Worm (Caenorhabditis elegans): ENCODE measurements around the gene syx-18.
A peak's percentile ranks its signal among the peaks of the same experiment; 100 is the strongest.

The syx-18 gene

DNA sequence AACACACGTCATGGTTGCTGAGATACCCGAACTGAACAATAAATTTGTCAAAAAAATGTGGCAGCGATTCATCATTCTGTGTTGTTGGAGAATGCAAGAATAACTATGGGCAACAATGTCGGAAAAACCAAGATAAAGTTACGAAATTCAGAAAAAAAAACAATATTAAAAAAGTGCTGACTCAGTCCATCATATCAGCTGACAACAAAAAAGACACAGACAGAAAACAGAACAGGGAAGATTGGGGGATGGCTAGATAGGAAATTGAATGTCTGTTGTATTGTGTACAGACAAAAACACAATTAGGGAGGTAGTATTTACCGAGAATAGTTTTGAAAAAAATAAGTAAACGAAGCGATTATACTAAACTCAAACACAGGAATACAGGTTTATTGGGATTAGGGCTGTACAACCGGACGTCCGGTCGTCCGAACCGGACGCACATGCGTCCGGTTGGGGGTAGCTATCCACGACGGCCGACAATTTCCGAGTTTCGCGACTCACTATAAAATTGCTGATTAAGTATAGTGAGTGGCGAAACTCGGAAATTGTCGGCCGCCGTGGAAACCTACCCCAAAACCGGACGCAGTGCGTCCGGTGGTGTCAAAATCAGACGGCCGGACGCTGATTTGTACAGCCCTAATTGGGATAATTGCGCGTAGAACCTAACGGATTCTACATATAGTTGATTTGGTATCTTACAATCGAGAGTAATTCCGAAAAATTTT lies 2.4 kb upstream of the syx-18 start:
- TF ChIP-seq skn-1 (tag; optimal IDR thresholded peaks at IDR 0.05) = peak; percentile 13
- no peak for TF ChIP-seq unc-39 (tag; optimal IDR thresholded peaks at IDR 0.05)
- TF ChIP-seq lsy-2 (tag; optimal IDR thresholded peaks at IDR 0.05) = no peak
- TF ChIP-seq ztf-1 (GFP tag; conservative IDR thresholded peaks at IDR 0.05) = no peak
- TF ChIP-seq elt-3 (tag; optimal IDR thresholded peaks at IDR 0.05) = no peak
- TF ChIP-seq ceh-16 (tag; optimal IDR thresholded peaks at IDR 0.05) = no peak
- TF ChIP-seq ceh-82 (tag; optimal IDR thresholded peaks at IDR 0.05) = no peak
- TF ChIP-seq nhr-237 (tag; optimal IDR thresholded peaks at IDR 0.05) = no peak
- TF ChIP-seq egl-27 (tag; optimal IDR thresholded peaks at IDR 0.05) = no peak
- TF ChIP-seq snpc-4 (tag; optimal IDR thresholded peaks at IDR 0.05) = peak; percentile 5
- no peak for TF ChIP-seq mab-5 (tag; optimal IDR thresholded peaks at IDR 0.05)
- no peak for TF ChIP-seq F13H6.1 (tag; optimal IDR thresholded peaks at IDR 0.05)
- TF ChIP-seq crh-2 (tag; optimal IDR thresholded peaks at IDR 0.05) = no peak
- TF ChIP-seq nhr-23 (tag; optimal IDR thresholded peaks at IDR 0.05) = no peak
- peak; percentile 20 for TF ChIP-seq sma-3 (GFP tag; optimal IDR thresholded peaks at IDR 0.05)
- TF ChIP-seq mdl-1 (tag; optimal IDR thresholded peaks at IDR 0.05) = no peak
- no peak for TF ChIP-seq nhr-12 (tag; optimal IDR thresholded peaks at IDR 0.05)
- no peak for TF ChIP-seq nhr-21 (tag; optimal IDR thresholded peaks at IDR 0.05)
- TF ChIP-seq nhr-129 (tag; optimal IDR thresholded peaks at IDR 0.05) = no peak
- TF ChIP-seq blmp-1 (tag; optimal IDR thresholded peaks at IDR 0.05; ENCODE audit: insufficient read depth) = no peak
- no peak for TF ChIP-seq Y55F3AM.14 (GFP tag; optimal IDR thresholded peaks at IDR 0.05)
- TF ChIP-seq alr-1 (tag; optimal IDR thresholded peaks at IDR 0.05) = no peak
- no peak for TF ChIP-seq ztf-4 (tag; optimal IDR thresholded peaks at IDR 0.05)
- no peak for TF ChIP-seq sma-9 (GFP tag; optimal IDR thresholded peaks at IDR 0.05)
- no peak for TF ChIP-seq sma-9 (tag; optimal IDR thresholded peaks at IDR 0.05)
- no peak for TF ChIP-seq lin-13 (GFP tag; optimal IDR thresholded peaks at IDR 0.05)
- no peak for TF ChIP-seq peb-1 (tag; optimal IDR thresholded peaks at IDR 0.05)

DNA sequence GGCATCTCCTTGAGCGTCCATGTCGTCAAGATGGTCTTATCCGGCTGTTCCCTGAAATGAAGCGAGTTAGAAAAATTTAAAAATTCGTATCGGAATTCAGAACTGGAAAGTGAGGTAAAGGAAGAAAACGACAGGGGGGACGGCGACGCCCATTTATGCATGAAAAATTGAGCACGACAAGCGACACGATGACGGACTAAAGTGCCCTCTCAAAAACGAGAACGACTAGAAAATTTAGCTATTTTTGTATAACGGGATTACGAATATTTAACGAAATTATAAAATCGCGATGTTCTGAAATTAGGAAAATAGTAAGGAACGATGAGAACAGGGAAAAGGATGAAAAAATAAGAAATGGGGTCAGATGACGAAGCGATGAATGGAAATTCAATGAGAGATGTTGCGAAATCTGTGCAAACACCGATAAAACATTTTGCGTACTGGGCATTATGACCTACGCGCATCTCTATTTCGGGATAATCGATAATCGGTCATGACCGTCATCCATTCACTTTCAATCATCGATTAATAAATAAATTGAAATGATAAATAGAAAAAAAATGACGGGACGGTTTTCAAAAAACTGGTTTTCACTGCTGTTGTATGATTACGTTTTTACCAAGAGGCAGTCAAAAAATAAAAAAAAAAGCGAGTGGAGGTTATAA lies 1.3 kb upstream of the syx-18 start, which contains the start of gene snb-1:
Gene snb-1, minus strand, starts transcription at position 51 of the 665 bp plus-strand sequence.
- TF ChIP-seq crh-2 (tag; optimal IDR thresholded peaks at IDR 0.05) = peak; percentile 81
- peak; percentile 87 for TF ChIP-seq blmp-1 (tag; optimal IDR thresholded peaks at IDR 0.05; ENCODE audit: insufficient read depth)
- TF ChIP-seq snpc-4 (tag; optimal IDR thresholded peaks at IDR 0.05) = no peak
- TF ChIP-seq ceh-16 (tag; optimal IDR thresholded peaks at IDR 0.05) = no peak
- no peak for TF ChIP-seq peb-1 (tag; optimal IDR thresholded peaks at IDR 0.05)
- TF ChIP-seq C34F6.9 (tag; optimal IDR thresholded peaks at IDR 0.05) = peak; percentile 81
- no peak for TF ChIP-seq skn-1 (tag; optimal IDR thresholded peaks at IDR 0.05)
- TF ChIP-seq nhr-21 (tag; optimal IDR thresholded peaks at IDR 0.05) = peak; percentile 62
- no peak for TF ChIP-seq aly-2 (tag; optimal IDR thresholded peaks at IDR 0.05)
- TF ChIP-seq fos-1 (tag; optimal IDR thresholded peaks at IDR 0.05) = peak; percentile 51
- TF ChIP-seq lin-13 (GFP tag; optimal IDR thresholded peaks at IDR 0.05) = peak; percentile 34
- peak; percentile 12 for TF ChIP-seq egl-27 (tag; optimal IDR thresholded peaks at IDR 0.05)
- TF ChIP-seq unc-55 (GFP tag; optimal IDR thresholded peaks at IDR 0.05) = peak; percentile 82
- no peak for TF ChIP-seq nhr-23 (tag; optimal IDR thresholded peaks at IDR 0.05)
- TF ChIP-seq Y55F3AM.14 (GFP tag; optimal IDR thresholded peaks at IDR 0.05) = no peak
- no peak for TF ChIP-seq lin-39 (tag; optimal IDR thresholded peaks at IDR 0.05)
- peak; percentile 32 for TF ChIP-seq F13H6.1 (tag; optimal IDR thresholded peaks at IDR 0.05)
- no peak for TF ChIP-seq nhr-10 (tag; optimal IDR thresholded peaks at IDR 0.05)
- peak; percentile 11 for TF ChIP-seq ama-1 (optimal IDR thresholded peaks at IDR 0.05)
- no peak for TF ChIP-seq nhr-77 (tag; optimal IDR thresholded peaks at IDR 0.05)
- TF ChIP-seq unc-39 (tag; optimal IDR thresholded peaks at IDR 0.05) = no peak
- TF ChIP-seq elt-1 (tag; optimal IDR thresholded peaks at IDR 0.05) = no peak
- TF ChIP-seq lin-11 (tag; optimal IDR thresholded peaks at IDR 0.05) = no peak
- TF ChIP-seq R02D3.7 (tag; optimal IDR thresholded peaks at IDR 0.05) = no peak
- no peak for TF ChIP-seq unc-62 (GFP tag; optimal IDR thresholded peaks at IDR 0.05)
- no peak for TF ChIP-seq nhr-12 (tag; optimal IDR thresholded peaks at IDR 0.05)
- no peak for TF ChIP-seq nhr-11 (tag; optimal IDR thresholded peaks at IDR 0.05)
- no peak for TF ChIP-seq zag-1 (tag; optimal IDR thresholded peaks at IDR 0.05)
- peak; percentile 38 for TF ChIP-seq sem-4 (tag; optimal IDR thresholded peaks at IDR 0.05)
- TF ChIP-seq alr-1 (tag; optimal IDR thresholded peaks at IDR 0.05) = no peak
- peak; percentile 87 for TF ChIP-seq ceh-82 (tag; optimal IDR thresholded peaks at IDR 0.05)
- TF ChIP-seq mbf-1 (tag; optimal IDR thresholded peaks at IDR 0.05) = no peak
- peak; percentile 82 for TF ChIP-seq nhr-129 (tag; optimal IDR thresholded peaks at IDR 0.05)
- no peak for TF ChIP-seq ztf-11 (tag; optimal IDR thresholded peaks at IDR 0.05)
- peak; percentile 72 for TF ChIP-seq sma-3 (GFP tag; optimal IDR thresholded peaks at IDR 0.05)
- peak; percentile 54 to 80 for TF ChIP-seq lsy-2 (tag; optimal IDR thresholded peaks at IDR 0.05)
- TF ChIP-seq ztf-1 (GFP tag; conservative IDR thresholded peaks at IDR 0.05) = no peak
- peak; percentile 73 for TF ChIP-seq sma-9 (GFP tag; optimal IDR thresholded peaks at IDR 0.05)
- TF ChIP-seq sma-9 (tag; optimal IDR thresholded peaks at IDR 0.05) = no peak
- TF ChIP-seq dmd-4 (tag; optimal IDR thresholded peaks at IDR 0.05) = no peak
- TF ChIP-seq mab-5 (tag; optimal IDR thresholded peaks at IDR 0.05) = peak; percentile 23
- TF ChIP-seq elt-3 (tag; optimal IDR thresholded peaks at IDR 0.05) = no peak
- peak; percentile 78 for TF ChIP-seq nhr-25 (tag; optimal IDR thresholded peaks at IDR 0.05)
- TF ChIP-seq nhr-237 (tag; optimal IDR thresholded peaks at IDR 0.05) = no peak
- no peak for TF ChIP-seq ZK546.5 (tag; optimal IDR thresholded peaks at IDR 0.05)
- no peak for TF ChIP-seq ztf-4 (tag; optimal IDR thresholded peaks at IDR 0.05)

Data from whole organism, L2 larva.